Fruit fly (Drosophila melanogaster) whole organism, embryonic: ENCODE data around the gene Hrb27C.

Source experiments
- Ada2b ChIP-seq: fragments of 200-800 bp; sonication (Bioruptor generic); IDR thresholded peaks from 2 replicates; pipeline ENCODE4 v1.3.6; 2022; ENCODE audit warnings: missing biosample characterization, missing genetic modification characterization
- Antp ChIP-seq: fragments of 200-800 bp; sonication (Bioruptor generic); optimal IDR thresholded peaks from 3 replicates; lab custom pipeline; 2016; ENCODE audit warnings: missing biosample characterization, missing genetic modification characterization
- Atf-2 ChIP-seq: fragments of 200-800 bp; sonication (Bioruptor generic); optimal IDR thresholded peaks from 2 replicates; lab custom pipeline; 2016; ENCODE audit warnings: missing biosample characterization, missing genetic modification characterization
- Atf6 ChIP-seq: fragments of 200-800 bp; sonication (Bioruptor generic); IDR thresholded peaks from 2 replicates; pipeline ENCODE4 v1.3.6; 2022; ENCODE audit warnings: missing biosample characterization, missing genetic modification characterization
- CG10267 ChIP-seq: fragments of 200-800 bp; sonication (Bioruptor generic); optimal IDR thresholded peaks from 2 replicates; lab custom pipeline; 2018; ENCODE audit warnings: missing biosample characterization, mild to moderate bottlenecking, missing genetic modification characterization, moderate library complexity
- CG10565 ChIP-seq: fragments of 200-800 bp; sonication (Bioruptor generic); optimal IDR thresholded peaks from 3 replicates; lab custom pipeline; 2016; ENCODE audit warnings: missing biosample characterization, mild to moderate bottlenecking, missing genetic modification characterization
- CG15011 ChIP-seq: fragments of 200-800 bp; sonication (Bioruptor generic); optimal IDR thresholded peaks from 3 replicates; lab custom pipeline; 2018; ENCODE audit warnings: missing biosample characterization, mild to moderate bottlenecking, missing genetic modification characterization
- CG1647 ChIP-seq: fragments of 200-800 bp; sonication (Bioruptor generic); optimal IDR thresholded peaks from 3 replicates; lab custom pipeline; 2016; ENCODE audit warnings: missing biosample characterization, missing genetic modification characterization
- CG1792 ChIP-seq: fragments of 200-800 bp; sonication (Bioruptor generic); optimal IDR thresholded peaks from 2 replicates; lab custom pipeline; 2016; ENCODE audit warnings: missing biosample characterization, missing genetic modification characterization
- CG1832 ChIP-seq: fragments of 200-800 bp; sonication (Bioruptor generic); optimal IDR thresholded peaks from 2 replicates; lab custom pipeline; 2017; ENCODE audit warnings: missing biosample characterization, mild to moderate bottlenecking, missing genetic modification characterization, inconsistent platforms
- CG2129 ChIP-seq: fragments of 200-800 bp; sonication (Bioruptor generic); IDR thresholded peaks from 2 replicates; pipeline ENCODE4 v1.3.6; 2022; ENCODE audit warnings: missing biosample characterization, missing genetic modification characterization; ENCODE audit not compliant: partially characterized antibody
- CG2889 ChIP-seq: fragments of 200-800 bp; sonication (Bioruptor generic); IDR thresholded peaks from 3 replicates; pipeline ENCODE4 v1.3.6; 2022; ENCODE audit warnings: missing biosample characterization, missing genetic modification characterization
- CG32772 ChIP-seq: fragments of 200-800 bp; sonication (Bioruptor generic); IDR thresholded peaks from 2 replicates; pipeline ENCODE4 v1.3.6; 2022; ENCODE audit warnings: missing biosample characterization, missing genetic modification characterization
- CG3847 ChIP-seq: fragments of 200-800 bp; sonication (Bioruptor generic); IDR thresholded peaks from 2 replicates; pipeline ENCODE4 v1.3.6; 2022; ENCODE audit warnings: missing biosample characterization, missing genetic modification characterization
- CG7839 ChIP-seq: fragments of 200-800 bp; sonication (Bioruptor generic); optimal IDR thresholded peaks from 3 replicates; lab custom pipeline; 2018; ENCODE audit warnings: missing biosample characterization, mild to moderate bottlenecking, missing genetic modification characterization, moderate library complexity
- CG8281 ChIP-seq: fragments of 200-800 bp; sonication (Bioruptor generic); optimal IDR thresholded peaks from 2 replicates; lab custom pipeline; 2018; ENCODE audit warnings: missing biosample characterization, mild to moderate bottlenecking, missing genetic modification characterization, moderate library complexity
- Dll ChIP-seq: fragments of 200-800 bp; sonication (Bioruptor generic); IDR thresholded peaks from 4 replicates; pipeline ENCODE4 v1.3.6; 2022; ENCODE audit warnings: missing biosample characterization, missing genetic modification characterization; ENCODE audit not compliant: partially characterized antibody
- Doc2 ChIP-seq: fragments of 200-800 bp; sonication (Bioruptor generic); IDR thresholded peaks from 2 replicates; pipeline ENCODE4 v1.3.6; 2022; ENCODE audit warnings: missing biosample characterization, missing genetic modification characterization
- Ets65A ChIP-seq: fragments of 200-800 bp; sonication (Bioruptor generic); peaks from one replicate; lab custom pipeline; 2016; ENCODE audit warnings: missing biosample characterization, missing genetic modification characterization
- Fer1 ChIP-seq: fragments of 200-800 bp; sonication (Bioruptor generic); optimal IDR thresholded peaks from 2 replicates; lab custom pipeline; 2017; ENCODE audit warnings: missing biosample characterization, mild to moderate bottlenecking, missing genetic modification characterization
- GATAe ChIP-seq: fragments of 200-800 bp; sonication (Bioruptor generic); conservative IDR thresholded peaks from 2 replicates; pipeline ENCODE4 v1.3.6; 2022; ENCODE audit warnings: missing biosample characterization, missing genetic modification characterization
- Hmx ChIP-seq: fragments of 200-800 bp; sonication (Bioruptor generic); optimal IDR thresholded peaks from 2 replicates; lab custom pipeline; 2016; ENCODE audit warnings: missing biosample characterization, missing genetic modification characterization
- MESR4 ChIP-seq: fragments of 200-800 bp; sonication (Bioruptor generic); optimal IDR thresholded peaks from 2 replicates; lab custom pipeline; 2018; ENCODE audit warnings: missing biosample characterization, mild to moderate bottlenecking, missing genetic modification characterization, moderate library complexity
- MTF-1 ChIP-seq: fragments of 200-800 bp; sonication (Bioruptor generic); optimal IDR thresholded peaks from 2 replicates; lab custom pipeline; 2018; ENCODE audit warnings: missing biosample characterization, mild to moderate bottlenecking, missing genetic modification characterization, borderline replicate concordance
- Med ChIP-seq: fragments of 200-800 bp; sonication (Bioruptor generic); peaks from one replicate; lab custom pipeline; 2016; ENCODE audit warnings: missing biosample characterization, missing genetic modification characterization, mild to moderate bottlenecking, inconsistent platforms, moderate library complexity
- NC2α ChIP-seq: fragments of 200-800 bp; sonication (Bioruptor generic); optimal IDR thresholded peaks from 2 replicates; lab custom pipeline; 2016; ENCODE audit warnings: missing biosample characterization, missing genetic modification characterization
- Neu2 ChIP-seq: fragments of 200-800 bp; sonication (Bioruptor generic); optimal IDR thresholded peaks from 3 replicates; lab custom pipeline; 2016; ENCODE audit warnings: missing biosample characterization, missing genetic modification characterization, borderline replicate concordance
- Spps ChIP-seq: fragments of 200-800 bp; sonication (Bioruptor generic); optimal IDR thresholded peaks from 2 replicates; lab custom pipeline; 2018; ENCODE audit warnings: missing biosample characterization, mild to moderate bottlenecking, missing genetic modification characterization
- Sry-δ ChIP-seq: fragments of 200-800 bp; sonication (Bioruptor generic); optimal IDR thresholded peaks from 2 replicates; lab custom pipeline; 2016; ENCODE audit warnings: missing biosample characterization, missing genetic modification characterization
- ac ChIP-seq: fragments of 200-800 bp; sonication (Bioruptor generic); optimal IDR thresholded peaks from 3 replicates; lab custom pipeline; 2017; ENCODE audit warnings: missing biosample characterization, mild to moderate bottlenecking, missing genetic modification characterization
- ato ChIP-seq: fragments of 200-800 bp; sonication (Bioruptor generic); IDR thresholded peaks from 2 replicates; pipeline ENCODE4 v1.3.6; 2022; ENCODE audit warnings: missing biosample characterization, missing genetic modification characterization; ENCODE audit not compliant: partially characterized antibody
- bbx ChIP-seq: fragments of 200-800 bp; sonication (Bioruptor generic); IDR thresholded peaks from 2 replicates; pipeline ENCODE4 v1.3.6; 2022; ENCODE audit warnings: missing biosample characterization, missing genetic modification characterization; ENCODE audit not compliant: partially characterized antibody
- dysf ChIP-seq: fragments of 200-800 bp; sonication (Bioruptor generic); IDR thresholded peaks from 3 replicates; pipeline ENCODE4 v1.3.6; 2022; ENCODE audit warnings: missing biosample characterization, missing genetic modification characterization
- en ChIP-seq: fragments of 200-800 bp; sonication (Bioruptor generic); optimal IDR thresholded peaks from 2 replicates; lab custom pipeline; 2016; ENCODE audit warnings: missing biosample characterization, missing genetic modification characterization
- eve ChIP-seq, 2 experiments: fragments of >200 bp; optimal IDR thresholded peaks; 2 replicates each; lab custom pipeline; 2017; ENCODE audit warnings: missing biosample characterization in 2 of 2, missing genetic modification characterization in 2 of 2
- eyg ChIP-seq: fragments of 200-800 bp; sonication (Bioruptor generic); optimal IDR thresholded peaks from 3 replicates; lab custom pipeline; 2016; ENCODE audit warnings: missing biosample characterization, missing genetic modification characterization
- gce ChIP-seq: fragments of 200-800 bp; sonication (Bioruptor generic); IDR thresholded peaks from 3 replicates; pipeline ENCODE4 v1.3.6; 2022; ENCODE audit warnings: missing biosample characterization, missing genetic modification characterization
- knrl ChIP-seq: fragments of 200-800 bp; sonication (Bioruptor generic); IDR thresholded peaks from 3 replicates; pipeline ENCODE4 v1.3.6; 2022; ENCODE audit warnings: missing biosample characterization, missing genetic modification characterization; ENCODE audit not compliant: partially characterized antibody
- lov ChIP-seq, 2 experiments: fragments of 200-800 bp in 1 of 2; fragments of >200 bp in 1 of 2; sonication (Bioruptor generic) in 1 of 2; IDR thresholded peaks in 1 of 2; optimal IDR thresholded peaks in 1 of 2; 2 replicates in 1 of 2; 3 replicates in 1 of 2; pipeline versions ENCODE4 v1.3.6 to Lab custom; 2017 to 2022; ENCODE audit warnings: missing biosample characterization in 1 of 2, missing genetic modification characterization in 1 of 2
- luna ChIP-seq: fragments of 200-800 bp; sonication (Bioruptor generic); optimal IDR thresholded peaks from 2 replicates; lab custom pipeline; 2016; ENCODE audit warnings: missing biosample characterization, missing genetic modification characterization
- otp ChIP-seq: fragments of 200-800 bp; sonication (Bioruptor generic); IDR thresholded peaks from 3 replicates; pipeline ENCODE4, ENCODE4 v1.3.6; 2022; ENCODE audit warnings: missing biosample characterization, missing genetic modification characterization
- sens ChIP-seq: fragments of 200-800 bp; sonication (Bioruptor generic); peaks from one replicate; lab custom pipeline; 2016; ENCODE audit warnings: missing biosample characterization, missing genetic modification characterization
- slp2 ChIP-seq: fragments of 200-800 bp; sonication (Bioruptor generic); optimal IDR thresholded peaks from 2 replicates; lab custom pipeline; 2016; ENCODE audit warnings: missing biosample characterization, missing genetic modification characterization
- sob ChIP-seq: fragments of 200-800 bp; sonication (Bioruptor generic); IDR thresholded peaks from 2 replicates; pipeline ENCODE4 v1.3.6; 2022; ENCODE audit warnings: missing biosample characterization, missing genetic modification characterization
- wdn ChIP-seq: fragments of 200-800 bp; sonication (Bioruptor generic); IDR thresholded peaks from 2 replicates; pipeline ENCODE4 v1.3.6; 2022; ENCODE audit warnings: missing biosample characterization, missing genetic modification characterization
- yki ChIP-seq: fragments of >200 bp; optimal IDR thresholded peaks from 3 replicates; lab custom pipeline; 2018
- z ChIP-seq: fragments of 200-800 bp; sonication (Bioruptor generic); IDR thresholded peaks from 3 replicates; pipeline ENCODE4 v1.3.6; 2022; ENCODE audit warnings: missing biosample characterization, missing genetic modification characterization
- zen ChIP-seq: fragments of 200-800 bp; sonication (Bioruptor generic); optimal IDR thresholded peaks from 3 replicates; lab custom pipeline; 2018; ENCODE audit warnings: missing biosample characterization, mild to moderate bottlenecking, missing genetic modification characterization, moderate library complexity

The Hrb27C gene

DNA sequence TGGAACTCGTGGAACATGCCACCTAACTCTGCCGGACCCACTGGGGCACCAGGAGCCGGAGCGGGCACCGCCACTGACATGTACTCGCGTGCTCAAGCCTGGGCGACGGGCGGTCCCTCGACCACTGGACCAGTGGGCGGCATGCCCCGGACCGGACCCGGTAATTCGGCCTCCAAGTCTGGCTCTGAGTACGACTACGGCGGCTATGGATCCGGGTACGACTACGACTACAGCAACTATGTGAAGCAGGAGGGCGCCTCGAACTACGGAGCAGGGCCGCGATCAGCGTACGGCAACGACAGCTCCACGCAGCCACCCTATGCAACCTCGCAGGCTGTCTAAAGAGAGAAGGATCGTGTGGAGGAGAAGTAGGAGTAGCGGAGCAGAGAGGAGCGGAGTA lies 4.6 kb downstream of the Hrb27C start:
- TF ChIP-seq knrl (GFP tag; lab: Robert Waterston, UW) (peak; percentile 32; the same call in 1 of the 3 replicates), sens (peak; percentile 27), Sry-δ (GFP tag; lab: Kevin White, UChicago) (no peak), Med (GFP tag; lab: Kevin White, UChicago) (peak; percentile 75), Ets65A (GFP tag; lab: Kevin White, UChicago) (peak; percentile 80), slp2 (GFP tag; lab: Kevin White, UChicago) (no peak)

DNA sequence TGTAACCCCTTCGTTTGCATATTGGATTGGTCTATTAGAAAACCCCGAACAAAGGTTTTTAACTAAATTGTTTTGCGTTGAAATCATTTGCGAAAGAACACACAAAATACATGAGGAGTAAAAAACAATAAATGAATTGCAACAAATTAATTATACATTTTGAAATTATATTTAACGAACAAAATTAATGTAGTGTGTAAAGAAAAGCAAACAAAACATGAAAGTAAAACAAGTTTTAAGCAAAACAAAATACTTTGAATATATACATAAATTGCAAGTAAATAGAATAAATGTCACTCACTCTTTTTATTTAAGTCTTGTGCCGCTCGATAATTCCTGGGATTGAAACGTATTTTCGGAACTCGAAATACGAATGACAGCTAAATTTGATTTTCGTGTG lies 11.3 kb downstream of the Hrb27C start, which contains the start of gene CG43232:
CG43232 (plus strand) TSS at position 301 of the 400 bp plus-strand sequence.
- no peak for TF ChIP-seq Med (GFP tag; lab: Kevin White, UChicago)
- no peak for TF ChIP-seq CG10565 (GFP tag; lab: Kevin White, UChicago)
- no peak for TF ChIP-seq en (GFP tag; lab: Kevin White, UChicago)
- TF ChIP-seq Hmx (GFP tag; lab: Kevin White, UChicago), result no peak
- TF ChIP-seq Atf6, result no peak
- TF ChIP-seq Dll (GFP tag; lab: Robert Waterston, UW), result no peak
- TF ChIP-seq NC2α (GFP tag; lab: Kevin White, UChicago), result no peak
- TF ChIP-seq Fer1 (GFP tag; lab: Kevin White, UChicago), result no peak
- no peak for TF ChIP-seq CG32772
- TF ChIP-seq, all 482 proteins: peak for 0

DNA sequence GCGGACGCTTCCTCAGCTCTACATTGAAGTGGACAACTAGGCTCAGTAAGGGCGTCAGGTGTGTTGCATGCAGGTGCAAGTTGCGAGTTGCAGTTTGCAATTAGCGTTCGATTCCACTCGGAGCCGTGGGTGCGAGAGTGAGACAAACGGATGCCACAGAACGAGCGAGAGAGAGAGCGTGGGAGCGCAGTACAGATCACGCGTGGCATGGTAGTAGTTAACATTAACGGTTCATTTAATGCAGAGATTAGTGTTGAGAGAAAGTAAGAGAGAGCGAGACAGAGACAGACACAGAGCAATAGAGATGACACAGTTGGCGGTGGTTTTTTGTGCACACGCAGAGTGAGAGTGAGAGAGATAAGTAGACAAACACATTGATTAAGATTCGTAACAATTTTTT lies 19.2 kb downstream of the Hrb27C start:
- no peak for TF ChIP-seq CG15011
- no peak for TF ChIP-seq MTF-1 (GFP tag; lab: Kevin White, UChicago)
- TF ChIP-seq CG1647 (GFP tag; lab: Kevin White, UChicago), result no peak
- TF ChIP-seq CG1792 (GFP tag; lab: Kevin White, UChicago), result no peak
- TF ChIP-seq zen, result peak; percentile 60
- TF ChIP-seq bbx (GFP tag; lab: Robert Waterston, UW), result 0 out of 2 replicates have a peak, but pooled peaks have one; percentile 40
- no peak for TF ChIP-seq wdn (GFP tag; lab: Robert Waterston, UW)
- TF ChIP-seq ato (GFP tag; lab: Robert Waterston, UW), result no peak
- no peak for TF ChIP-seq Neu2 (GFP tag; lab: Kevin White, UChicago)
- TF ChIP-seq gce (GFP tag; lab: Robert Waterston, UW), result no peak
- TF ChIP-seq sob, result no peak
- TF ChIP-seq lov (optimal IDR thresholded peaks at IDR 0.05; lab: Kevin White, UChicago), result no peak
- no peak for TF ChIP-seq lov (GFP tag; IDR thresholded peaks at IDR 0.05; lab: Robert Waterston, UW)
- no peak for TF ChIP-seq luna (GFP tag; lab: Kevin White, UChicago)
- no peak for TF ChIP-seq Ada2b (GFP tag; lab: Robert Waterston, UW)
- TF ChIP-seq Spps (tag; lab: Kevin White, UChicago), result no peak
- TF ChIP-seq ac, result peak; percentile 24
- no peak for TF ChIP-seq CG2129 (GFP tag; lab: Robert Waterston, UW)
- TF ChIP-seq CG10565 (GFP tag; lab: Kevin White, UChicago), result no peak
- no peak for TF ChIP-seq CG8281 (tag; lab: Kevin White, UChicago)
- TF ChIP-seq eyg (GFP tag; lab: Kevin White, UChicago), result no peak
- no peak for TF ChIP-seq CG2889
- no peak for TF ChIP-seq Doc2 (GFP tag; lab: Robert Waterston, UW)
- no peak for TF ChIP-seq Atf-2 (GFP tag; lab: Kevin White, UChicago)
- no peak for TF ChIP-seq Antp (GFP tag; lab: Kevin White, UChicago)
- no peak for TF ChIP-seq CG3847 (GFP tag; lab: Robert Waterston, UW)
- TF ChIP-seq GATAe, result no peak
- no peak for TF ChIP-seq CG7839 (tag; lab: Kevin White, UChicago)
- no peak for TF ChIP-seq MESR4 (GFP tag; lab: Kevin White, UChicago)
- TF ChIP-seq z, result 0 out of 3 replicates have a peak, but pooled peaks have one; percentile 46
- no peak for TF ChIP-seq yki
- no peak for TF ChIP-seq dysf (GFP tag; lab: Robert Waterston, UW)
- no peak for TF ChIP-seq CG10267
- TF ChIP-seq otp (GFP tag; lab: Robert Waterston, UW), result no peak
- no peak for TF ChIP-seq eve (GFP tag; optimal IDR thresholded peaks at IDR 0.05; lab: Kevin White, UChicago)
- peak; percentile 76 for TF ChIP-seq CG1832 (GFP tag; lab: Kevin White, UChicago)
